Fruit fly (Drosophila melanogaster) whole organism, prepupa: ENCODE measurements around the gene CG10063.

Experiments
- CG3032 ChIP-seq: fragments of 200-800 bp; optimal IDR thresholded peaks from 2 replicates; lab custom pipeline; 2019; ENCODE audit warnings: missing biosample characterization, mild to moderate bottlenecking, missing genetic modification characterization, moderate library complexity
- CG4318 ChIP-seq: fragments of 200-800 bp; sonication (Bioruptor generic); optimal IDR thresholded peaks from 3 replicates; lab custom pipeline; 2017; ENCODE audit warnings: missing biosample characterization, mild to moderate bottlenecking, missing genetic modification characterization
- CG6808 ChIP-seq: fragments of 200-800 bp; sonication (Bioruptor generic); optimal IDR thresholded peaks from 3 replicates; lab custom pipeline; 2017; ENCODE audit warnings: missing biosample characterization, missing genetic modification characterization, mild to moderate bottlenecking, moderate library complexity, missing genetic modification reagents
- CG8319 ChIP-seq: fragments of 200-800 bp; sonication (Bioruptor generic); optimal IDR thresholded peaks from 3 replicates; lab custom pipeline; 2016; ENCODE audit warnings: missing biosample characterization, missing genetic modification characterization
- CG8632 ChIP-seq: fragments of 200-800 bp; sonication (Bioruptor generic); optimal IDR thresholded peaks from 3 replicates; lab custom pipeline; 2016; ENCODE audit warnings: missing biosample characterization, missing genetic modification characterization
- Smox ChIP-seq: fragments of 200-800 bp; sonication (Bioruptor generic); optimal IDR thresholded peaks from 3 replicates; lab custom pipeline; 2016; ENCODE audit warnings: missing biosample characterization, missing genetic modification characterization
- salr ChIP-seq, 2 experiments: fragments of 200-800 bp; sonication (Bioruptor generic); optimal IDR thresholded peaks; 3 replicates each; lab custom pipeline; 2016 to 2018; ENCODE audit warnings: missing biosample characterization in 2 of 2, missing genetic modification characterization in 2 of 2, mild to moderate bottlenecking in 1 of 2

DNA sequence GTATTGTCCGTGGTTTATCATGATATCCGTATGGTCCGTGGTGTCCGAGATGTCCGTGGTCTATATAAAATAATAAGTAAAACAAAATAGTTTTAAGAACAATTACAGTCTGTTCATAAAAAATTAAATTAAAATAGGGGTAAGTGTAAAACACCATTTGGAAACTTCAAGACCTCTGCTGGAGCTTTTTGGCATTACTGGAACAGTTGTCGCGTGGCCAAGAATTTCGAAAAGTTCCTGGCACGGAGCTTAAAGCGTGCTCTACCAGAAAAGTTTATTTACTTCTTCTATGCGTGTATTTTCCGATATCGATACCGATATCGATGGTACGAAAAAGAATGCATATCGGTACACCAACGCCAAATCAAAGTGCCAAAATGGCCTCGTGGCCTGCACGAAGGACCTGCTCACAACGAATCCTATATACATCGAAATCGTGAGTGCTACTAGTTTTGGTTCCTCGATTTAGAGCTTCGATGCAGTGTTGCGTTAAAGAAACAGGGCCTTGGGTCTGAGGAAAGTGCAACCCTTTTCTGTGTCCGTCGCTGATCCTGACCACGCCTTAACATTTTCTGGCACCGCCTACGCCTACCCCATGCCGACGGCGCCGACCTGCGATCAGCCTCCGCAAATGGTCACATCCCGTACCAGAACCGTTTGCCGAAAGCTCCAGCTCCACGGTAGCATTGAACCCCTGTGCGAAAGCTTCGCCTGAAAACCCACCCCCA is 30.0 kb downstream of the CG10063 start:
- TF ChIP-seq CG4318 (GFP tag; lab: Kevin White, UChicago) (no peak), CG6808 (GFP tag; lab: Kevin White, UChicago) (no peak), CG8319 (GFP tag; lab: Kevin White, UChicago) (no peak), Smox (no peak), CG8632 (no peak), CG3032 (tag; lab: Kevin White, UChicago) (no peak), salr (GFP tag; optimal IDR thresholded peaks at IDR 0.05; lab: Kevin White, UChicago) (no peak)
